Fruit fly (Drosophila melanogaster) whole organism: ENCODE measurements around the gene CG14731.

Experiments
- EcR ChIP-seq, 2 experiments: fragments of >200 bp; optimal IDR thresholded peaks; 2 replicates each; lab custom pipeline; 2017; ENCODE audit warnings: missing biosample characterization in 2 of 2, missing genetic modification characterization in 2 of 2, missing genetic modification reagents in 2 of 2
- pan ChIP-seq: fragments of >200 bp; optimal IDR thresholded peaks from 2 replicates; lab custom pipeline; 2017

DNA sequence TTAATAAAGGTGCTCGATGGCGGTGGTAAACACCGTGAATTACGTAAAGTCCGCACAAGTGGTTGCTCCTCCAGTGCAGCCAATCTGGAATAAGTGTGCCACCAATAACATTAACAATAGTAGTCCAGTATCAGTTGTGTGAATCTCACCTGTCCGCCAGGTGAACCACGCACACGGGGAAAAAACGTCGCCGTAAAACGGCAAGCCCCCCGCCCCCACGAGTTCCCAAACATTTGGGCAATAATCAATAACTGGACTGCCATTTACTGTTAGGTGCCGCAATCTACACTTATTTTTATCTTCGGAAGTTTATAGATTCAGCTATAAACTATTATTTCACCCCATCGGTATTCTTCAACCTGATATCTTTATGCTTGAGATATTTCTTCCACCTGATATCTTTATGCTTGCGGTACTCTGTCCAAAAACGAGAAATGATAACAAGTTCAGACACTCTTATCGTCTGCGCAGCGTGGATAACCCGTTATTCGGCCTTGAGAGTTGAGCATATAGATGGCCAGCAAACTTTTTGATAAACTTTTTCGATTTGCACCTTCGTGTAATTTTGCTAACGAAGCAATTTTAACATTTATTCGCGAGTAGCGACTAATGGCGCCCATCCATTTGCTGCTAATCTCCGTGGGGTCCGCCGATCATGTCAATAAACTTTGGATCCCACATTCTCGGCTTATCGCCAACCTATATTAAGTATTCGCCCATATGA is 37.1 kb downstream of the CG14731 start:
- TF ChIP-seq pan (lab: Kevin White, UChicago) (no peak), EcR (GFP tag; optimal IDR thresholded peaks at IDR 0.05; lab: Kevin White, UChicago) (no peak)
